Fruit fly (Drosophila melanogaster) whole organism, embryonic: ENCODE results near the gene Nlg2.

Experiments
- CG11723 ChIP-seq: fragments of 200-800 bp; sonication (Bioruptor generic); optimal IDR thresholded peaks from 2 replicates; lab custom pipeline; 2017; ENCODE audit warnings: missing biosample characterization, mild to moderate bottlenecking, missing genetic modification characterization
- CG12942 ChIP-seq: fragments of 200-800 bp; sonication (Bioruptor generic); optimal IDR thresholded peaks from 3 replicates; lab custom pipeline; 2016; ENCODE audit warnings: missing biosample characterization, missing genetic modification characterization
- CG18619 ChIP-seq: fragments of 200-800 bp; sonication (Bioruptor generic); optimal IDR thresholded peaks from 3 replicates; lab custom pipeline; 2017; ENCODE audit warnings: missing biosample characterization, mild to moderate bottlenecking, missing genetic modification characterization
- CG6254 ChIP-seq: fragments of 200-800 bp; sonication (Bioruptor generic); optimal IDR thresholded peaks from 3 replicates; lab custom pipeline; 2017; ENCODE audit warnings: mild to moderate bottlenecking, missing biosample characterization, missing genetic modification reagents, missing genetic modification characterization
- CG7372 ChIP-seq: fragments of 200-800 bp; sonication (Bioruptor generic); IDR thresholded peaks from 2 replicates; pipeline ENCODE4 v1.3.6; 2022; ENCODE audit warnings: missing biosample characterization, missing genetic modification characterization
- CG7987 ChIP-seq: fragments of 200-800 bp; sonication (Bioruptor generic); optimal IDR thresholded peaks from 2 replicates; lab custom pipeline; 2018; ENCODE audit warnings: missing biosample characterization, mild to moderate bottlenecking, missing genetic modification characterization, moderate library complexity
- D19A ChIP-seq: fragments of 200-800 bp; optimal IDR thresholded peaks from 3 replicates; lab custom pipeline; 2019; ENCODE audit warnings: missing biosample characterization, mild to moderate bottlenecking, missing genetic modification characterization, moderate library complexity
- HLHmδ ChIP-seq: fragments of 200-800 bp; sonication (Bioruptor generic); optimal IDR thresholded peaks from 2 replicates; lab custom pipeline; 2018; ENCODE audit warnings: missing biosample characterization, mild to moderate bottlenecking, missing genetic modification characterization, moderate library complexity
- crol ChIP-seq: fragments of 200-800 bp; sonication (Bioruptor generic); IDR thresholded peaks from 2 replicates; pipeline ENCODE4 v1.3.6; 2022; ENCODE audit warnings: missing biosample characterization, missing genetic modification characterization
- da ChIP-seq: fragments of 200-800 bp; sonication (Bioruptor generic); optimal IDR thresholded peaks from 2 replicates; lab custom pipeline; 2016; ENCODE audit warnings: missing biosample characterization, missing genetic modification characterization
- eve ChIP-seq, 2 experiments: fragments of >200 bp; optimal IDR thresholded peaks; 2 replicates each; lab custom pipeline; 2017; ENCODE audit warnings: missing biosample characterization in 2 of 2, missing genetic modification characterization in 2 of 2
- grn ChIP-seq: fragments of 200-800 bp; sonication (Bioruptor generic); optimal IDR thresholded peaks from 3 replicates; lab custom pipeline; 2017; ENCODE audit warnings: missing biosample characterization, missing genetic modification characterization
- trh ChIP-seq: fragments of 200-800 bp; sonication (Bioruptor generic); optimal IDR thresholded peaks from 2 replicates; lab custom pipeline; 2016; ENCODE audit warnings: missing biosample characterization, missing genetic modification characterization
- vfl ChIP-seq: fragments of 200-800 bp; sonication (Bioruptor generic); optimal IDR thresholded peaks from 2 replicates; lab custom pipeline; 2016; ENCODE audit warnings: missing biosample characterization, missing genetic modification characterization

DNA sequence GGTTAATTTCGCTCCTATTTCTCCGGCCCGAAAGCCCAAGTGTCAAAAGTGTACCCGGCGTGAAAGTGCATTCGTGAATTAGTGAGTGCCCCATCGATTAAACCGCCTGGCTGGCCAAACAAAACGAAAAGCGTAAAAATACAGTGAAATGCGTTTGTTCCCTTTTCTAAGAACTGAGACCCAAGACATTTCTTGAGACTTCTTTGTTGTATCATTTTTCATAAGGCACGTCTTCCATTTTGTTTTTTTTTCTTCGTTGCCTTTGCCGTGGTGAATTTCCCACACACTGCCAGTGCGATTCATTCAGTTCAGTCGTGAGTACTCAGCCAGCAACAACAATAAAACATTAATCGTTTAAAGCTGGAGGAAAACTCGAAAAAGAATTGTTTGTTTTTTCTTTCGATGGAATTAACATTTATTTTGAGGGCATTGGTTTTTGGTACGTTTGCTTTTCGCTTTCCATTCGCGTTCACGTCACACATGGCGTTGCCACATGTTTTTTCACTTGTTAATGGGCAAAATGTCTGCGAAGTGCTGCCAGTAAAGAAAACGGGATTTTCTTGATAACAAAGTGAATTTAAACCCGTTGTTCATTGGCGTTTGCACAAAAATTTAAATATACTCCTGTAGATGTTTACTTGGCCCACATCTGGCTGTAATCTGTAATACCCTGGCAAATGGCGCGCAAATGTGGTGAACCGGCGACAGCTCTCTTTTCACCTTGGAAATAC lies 46.8 kb downstream of the Nlg2 start:
- TF ChIP-seq crol (GFP tag; lab: Robert Waterston, UW) (no peak), CG6254 (GFP tag; lab: Kevin White, UChicago) (no peak), vfl (GFP tag; lab: Kevin White, UChicago) (no peak), grn (no peak), da (GFP tag; lab: Kevin White, UChicago) (no peak), CG18619 (GFP tag; lab: Kevin White, UChicago) (no peak), eve (GFP tag; optimal IDR thresholded peaks at IDR 0.05; lab: Kevin White, UChicago) (no peak), CG7372 (GFP tag; lab: Robert Waterston, UW) (no peak), CG12942 (GFP tag; lab: Kevin White, UChicago) (no peak), CG7987 (no peak), HLHmδ (no peak), CG11723 (GFP tag; lab: Kevin White, UChicago) (no peak), trh (no peak), D19A (tag; lab: Kevin White, UChicago) (peak; percentile 22)
